Worm (Caenorhabditis elegans) whole organism, young adult: ENCODE results near the gene cyp-42A1.
A peak's percentile ranks its signal among the peaks of the same experiment; 100 is the strongest.

Experiments used
- B0261.1 ChIP-seq: sonication (generic microtip); optimal IDR thresholded peaks from 2 replicates; lab custom pipeline; 2016; ENCODE audit warnings: mild to moderate bottlenecking, missing genetic modification characterization, moderate library complexity, missing compliant biosample characterization
- D2030.7 ChIP-seq: fragments of 200-800 bp; sonication (Bioruptor generic); IDR thresholded peaks from 2 replicates; pipeline ENCODE4 v1.3.6; 2022; ENCODE audit warnings: missing genetic modification reagents, missing genetic modification characterization, missing compliant biosample characterization
- F10E7.11 ChIP-seq: sonication (generic microtip); optimal IDR thresholded peaks from 2 replicates; lab custom pipeline; 2017; ENCODE audit warnings: mild to moderate bottlenecking, missing genetic modification characterization, moderate library complexity, missing compliant biosample characterization
- F37B4.10 ChIP-seq: fragments of 200-800 bp; sonication (Bioruptor generic); IDR thresholded peaks from 2 replicates; pipeline ENCODE4 v1.3.6; 2022; ENCODE audit warnings: missing genetic modification characterization, missing compliant biosample characterization
- F57C9.4 ChIP-seq: sonication (generic microtip); optimal IDR thresholded peaks from 2 replicates; lab custom pipeline; 2017; ENCODE audit warnings: mild to moderate bottlenecking, missing genetic modification characterization, missing compliant biosample characterization
- T26A5.8 ChIP-seq: sonication (generic microtip); optimal IDR thresholded peaks from 2 replicates; lab custom pipeline; 2016; ENCODE audit warnings: missing genetic modification characterization, missing compliant biosample characterization
- Y95B8A.8 ChIP-seq: fragments of 200-800 bp; sonication (Bioruptor generic); IDR thresholded peaks from 2 replicates; pipeline ENCODE4 v1.3.6; 2022; ENCODE audit warnings: missing genetic modification reagents, missing genetic modification characterization, missing compliant biosample characterization
- akir-1 ChIP-seq: fragments of 200-800 bp; sonication (Bioruptor generic); optimal IDR thresholded peaks from 2 replicates; lab custom pipeline; 2018; ENCODE audit warnings: mild to moderate bottlenecking, missing genetic modification characterization, moderate library complexity, missing compliant biosample characterization
- aptf-3 ChIP-seq: fragments of 200-800 bp; sonication (Bioruptor generic); IDR thresholded peaks from 2 replicates; pipeline ENCODE4 v1.3.6; 2022; ENCODE audit warnings: missing genetic modification characterization, missing compliant biosample characterization
- athp-1 ChIP-seq: sonication (generic microtip); optimal IDR thresholded peaks from 2 replicates; lab custom pipeline; 2017; ENCODE audit warnings: mild to moderate bottlenecking, missing genetic modification characterization, missing compliant biosample characterization
- attf-5 ChIP-seq: fragments of 200-800 bp; sonication (Bioruptor generic); optimal IDR thresholded peaks from 2 replicates; lab custom pipeline; 2018; ENCODE audit warnings: mild to moderate bottlenecking, missing genetic modification characterization, missing compliant biosample characterization
- attf-6 ChIP-seq: fragments of 200-800 bp; sonication (Bioruptor generic); IDR thresholded peaks from 2 replicates; pipeline ENCODE4 v1.3.6; 2022; ENCODE audit warnings: missing genetic modification reagents, missing genetic modification characterization, missing compliant biosample characterization
- bed-2 ChIP-seq: fragments of 200-800 bp; sonication (Bioruptor generic); IDR thresholded peaks from 2 replicates; pipeline ENCODE4 v1.3.6; 2022; ENCODE audit warnings: missing genetic modification reagents, missing genetic modification characterization, missing compliant biosample characterization
- cebp-1 ChIP-seq, 2 experiments: fragments of 200-800 bp in 1 of 2; sonication (Bioruptor generic) in 1 of 2; sonication (generic microtip) in 1 of 2; IDR thresholded peaks in 1 of 2; optimal IDR thresholded peaks in 1 of 2; 2 replicates each; pipeline versions ENCODE4 v1.3.6 to Lab custom; 2017 to 2022; ENCODE audit warnings: missing compliant biosample characterization in 2 of 2, missing genetic modification characterization in 2 of 2, mild to moderate bottlenecking in 1 of 2, missing genetic modification reagents in 1 of 2, moderate library complexity in 1 of 2
- ceh-100 ChIP-seq: fragments of 200-800 bp; sonication (Bioruptor generic); IDR thresholded peaks from 2 replicates; pipeline ENCODE4 v1.3.6; 2022; ENCODE audit warnings: missing genetic modification reagents, missing genetic modification characterization, missing compliant biosample characterization
- ceh-58 ChIP-seq: fragments of 200-800 bp; sonication (Bioruptor generic); IDR thresholded peaks from 2 replicates; pipeline ENCODE4 v1.3.6; 2022; ENCODE audit warnings: missing genetic modification characterization, missing compliant biosample characterization
- ceh-91 ChIP-seq: fragments of 200-800 bp; sonication (Bioruptor generic); IDR thresholded peaks from 2 replicates; pipeline ENCODE4 v1.3.6; 2022; ENCODE audit warnings: missing genetic modification reagents, missing genetic modification characterization, missing compliant biosample characterization
- chd-7 ChIP-seq: sonication (generic microtip); optimal IDR thresholded peaks from 2 replicates; lab custom pipeline; 2016; ENCODE audit warnings: mild to moderate bottlenecking, missing genetic modification characterization, moderate library complexity, missing compliant biosample characterization
- egl-18 ChIP-seq: fragments of 200-800 bp; sonication (Bioruptor generic); IDR thresholded peaks from 2 replicates; pipeline ENCODE4 v1.3.6; 2022; ENCODE audit warnings: missing genetic modification reagents, missing genetic modification characterization, missing compliant biosample characterization
- egrh-3 ChIP-seq: fragments of 200-800 bp; sonication (Bioruptor generic); IDR thresholded peaks from 2 replicates; pipeline ENCODE4 v1.3.6; 2022; ENCODE audit warnings: missing genetic modification reagents, missing genetic modification characterization, missing compliant biosample characterization
- gei-17 ChIP-seq: fragments of 200-800 bp; sonication (Bioruptor generic); optimal IDR thresholded peaks from 2 replicates; lab custom pipeline; 2018; ENCODE audit warnings: mild to moderate bottlenecking, missing genetic modification characterization, missing compliant biosample characterization
- hlh-12 ChIP-seq: sonication (generic microtip); optimal IDR thresholded peaks from 2 replicates; lab custom pipeline; 2016; ENCODE audit warnings: missing genetic modification characterization, missing compliant biosample characterization
- hmg-20 ChIP-seq: fragments of 200-800 bp; sonication (Bioruptor generic); IDR thresholded peaks from 2 replicates; pipeline ENCODE4 v1.3.6; 2022; ENCODE audit warnings: missing genetic modification reagents, missing genetic modification characterization, missing compliant biosample characterization
- hrde-1 ChIP-seq: sonication (generic microtip); optimal IDR thresholded peaks from 2 replicates; lab custom pipeline; 2016; ENCODE audit warnings: missing genetic modification characterization, mild to moderate bottlenecking, missing compliant biosample characterization, moderate library complexity, missing genotype, missing genetic modification reagents, borderline replicate concordance
- madf-10 ChIP-seq: sonication (generic microtip); optimal IDR thresholded peaks from 2 replicates; lab custom pipeline; 2016; ENCODE audit warnings: mild to moderate bottlenecking, missing genetic modification characterization, missing compliant biosample characterization
- madf-3 ChIP-seq: fragments of 200-800 bp; sonication (Bioruptor generic); IDR thresholded peaks from 2 replicates; pipeline ENCODE4 v1.3.6; 2022; ENCODE audit warnings: missing genetic modification reagents, missing genetic modification characterization, missing compliant biosample characterization
- mcd-1 ChIP-seq: fragments of 200-800 bp; sonication (Bioruptor generic); IDR thresholded peaks from 2 replicates; pipeline ENCODE4 v1.3.6; 2022; ENCODE audit warnings: missing genetic modification reagents, missing genetic modification characterization, missing compliant biosample characterization
- mel-28 ChIP-seq: sonication (generic microtip); optimal IDR thresholded peaks from 2 replicates; lab custom pipeline; 2016; ENCODE audit warnings: borderline replicate concordance, mild to moderate bottlenecking, missing genetic modification characterization, missing compliant biosample characterization
- nfya-1 ChIP-seq: sonication (generic microtip); optimal IDR thresholded peaks from 2 replicates; lab custom pipeline; 2017; ENCODE audit warnings: antibody characterized with exemption, missing compliant biosample characterization, missing genetic modification characterization, borderline replicate concordance; ENCODE audit not compliant: insufficient read depth
- nfya-2 ChIP-seq: fragments of 200-800 bp; sonication (Bioruptor generic); IDR thresholded peaks from 2 replicates; pipeline ENCODE4 v1.3.6; 2022; ENCODE audit warnings: missing genetic modification reagents, missing genetic modification characterization, missing compliant biosample characterization
- nfyb-1 ChIP-seq: fragments of 200-800 bp; sonication (Bioruptor generic); IDR thresholded peaks from 2 replicates; pipeline ENCODE4 v1.3.6; 2022; ENCODE audit warnings: missing genetic modification reagents, missing genetic modification characterization, missing compliant biosample characterization
- nhr-179 ChIP-seq: sonication (generic microtip); optimal IDR thresholded peaks from 2 replicates; lab custom pipeline; 2016; ENCODE audit warnings: mild to moderate bottlenecking, missing genetic modification characterization, missing compliant biosample characterization
- nhr-90 ChIP-seq: sonication (generic microtip); optimal IDR thresholded peaks from 2 replicates; lab custom pipeline; 2016; ENCODE audit warnings: missing genotype, mild to moderate bottlenecking, missing genetic modification characterization, missing compliant biosample characterization
- pha-4 ChIP-seq: fragments of 150-350 bp; sonication (generic microtip); optimal IDR thresholded peaks from 2 replicates; lab custom pipeline; 2014; ENCODE audit warnings: missing biosample characterization, missing genetic modification reagents, missing genetic modification characterization
- rpc-1 ChIP-seq, 2 experiments: fragments of 150-350 bp in 1 of 2; sonication (generic microtip) in 1 of 2; optimal IDR thresholded peaks; 2 replicates each; lab custom pipeline; 2014 to 2018; ENCODE audit warnings: missing biosample characterization in 1 of 2, missing genetic modification characterization in 1 of 2, missing genetic modification reagents in 1 of 2, missing genotype in 1 of 2
- snpc-1.1 ChIP-seq: sonication (generic microtip); optimal IDR thresholded peaks from 2 replicates; lab custom pipeline; 2017; ENCODE audit warnings: missing genetic modification characterization, mild to moderate bottlenecking, missing compliant biosample characterization, antibody characterized with exemption, moderate library complexity, missing genotype, missing genetic modification reagents; ENCODE audit not compliant: insufficient read depth
- sptf-2 ChIP-seq: fragments of 200-800 bp; sonication (Bioruptor generic); optimal IDR thresholded peaks from 2 replicates; lab custom pipeline; 2018; ENCODE audit warnings: mild to moderate bottlenecking, missing genetic modification characterization, missing compliant biosample characterization
- tbp1 ChIP-seq: fragments of 200-800 bp; sonication (Bioruptor generic); optimal IDR thresholded peaks from 2 replicates; lab custom pipeline; 2018; ENCODE audit warnings: mild to moderate bottlenecking, missing genetic modification characterization, missing compliant biosample characterization
- unc-62 ChIP-seq: fragments of 150-350 bp; optimal IDR thresholded peaks from 2 replicates; lab custom pipeline; 2014; ENCODE audit warnings: missing biosample characterization, missing genetic modification reagents, missing genetic modification characterization
- ztf-25 ChIP-seq: fragments of 200-800 bp; sonication (Bioruptor generic); IDR thresholded peaks from 2 replicates; pipeline ENCODE4 v1.3.6; 2022; ENCODE audit warnings: missing genetic modification reagents, missing genetic modification characterization, missing compliant biosample characterization
- ztf-28 ChIP-seq: fragments of 200-800 bp; sonication (Bioruptor generic); IDR thresholded peaks from 2 replicates; pipeline ENCODE4 v1.3.6; 2022; ENCODE audit warnings: missing genetic modification reagents, missing genetic modification characterization, missing compliant biosample characterization
- ztf-6 ChIP-seq: fragments of 200-800 bp; sonication (Bioruptor generic); IDR thresholded peaks from 2 replicates; pipeline ENCODE4 v1.3.6; 2022; ENCODE audit warnings: missing genetic modification reagents, missing genetic modification characterization, missing compliant biosample characterization

cyp-42A1 gene

ce11 chrV:18912555-18912954 is 719 bp downstream of the cyp-42A1 start:
- peak; percentile 22; the same call in 1 of the 2 replicates for TF ChIP-seq egrh-3 (GFP tag; lab: Robert Waterston, UW)
- peak; percentile 20 for TF ChIP-seq rpc-1 (optimal IDR thresholded peaks at IDR 0.05; lab: Kevin White, UChicago)
- TF ChIP-seq rpc-1 (tag; optimal IDR thresholded peaks at IDR 0.05; lab: Kevin White, UChicago): peak; percentile 54
- peak; percentile 22 for TF ChIP-seq B0261.1 (tag; lab: Kevin White, UChicago)
- TF ChIP-seq ztf-28: no peak
- TF ChIP-seq nhr-90 (tag; lab: Kevin White, UChicago): no peak
- TF ChIP-seq madf-10 (tag; lab: Kevin White, UChicago): no peak
- no peak for TF ChIP-seq ceh-58 (GFP tag; lab: Robert Waterston, UW)
- TF ChIP-seq mel-28 (tag; lab: Kevin White, UChicago): no peak
- TF ChIP-seq snpc-1.1: no peak
- no peak for TF ChIP-seq sptf-2 (GFP tag; lab: Kevin White, UChicago)
- peak; percentile 73 for TF ChIP-seq tbp1 (GFP tag; lab: Kevin White, UChicago)
- TF ChIP-seq Y95B8A.8: no peak
- TF ChIP-seq ceh-100 (GFP tag; lab: Robert Waterston, UW): no peak
- TF ChIP-seq aptf-3 (GFP tag; lab: Robert Waterston, UW): no peak
- TF ChIP-seq F37B4.10 (GFP tag; lab: Robert Waterston, UW): no peak
- no peak for TF ChIP-seq F57C9.4 (tag; lab: Kevin White, UChicago)

DNA sequence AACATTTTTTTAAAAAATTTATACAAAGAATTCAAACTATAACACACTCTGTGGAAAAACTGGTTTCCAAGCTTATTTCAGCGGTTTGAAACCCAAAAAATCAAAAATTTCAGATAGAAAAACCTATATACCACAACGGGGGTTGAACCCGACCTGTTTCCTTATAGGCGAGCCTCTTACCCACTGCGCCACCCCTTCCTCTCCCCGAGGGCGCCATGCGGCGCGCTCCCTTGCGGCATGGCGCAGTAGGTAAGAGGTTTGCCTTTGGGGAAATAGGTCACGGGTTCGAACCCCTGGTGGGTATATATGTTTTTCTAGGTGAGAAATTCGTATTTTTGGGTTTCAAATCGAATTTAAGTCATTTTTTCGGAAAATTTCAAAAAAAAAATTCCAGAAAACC is 1.3 kb downstream of the cyp-42A1 start:
- TF ChIP-seq ceh-91 (no peak), ztf-25 (GFP tag; lab: Robert Waterston, UW) (no peak), ceh-58 (GFP tag; lab: Robert Waterston, UW) (no peak), chd-7 (tag; lab: Kevin White, UChicago) (no peak), hlh-12 (tag; lab: Kevin White, UChicago) (no peak), madf-3 (no peak), D2030.7 (no peak), unc-62 (GFP tag; lab: Kevin White, UChicago) (no peak), attf-6 (GFP tag; lab: Robert Waterston, UW) (no peak), gei-17 (GFP tag; lab: Kevin White, UChicago) (no peak), nfya-2 (GFP tag; lab: Robert Waterston, UW) (no peak), bed-2 (no peak), ztf-6 (no peak)

DNA sequence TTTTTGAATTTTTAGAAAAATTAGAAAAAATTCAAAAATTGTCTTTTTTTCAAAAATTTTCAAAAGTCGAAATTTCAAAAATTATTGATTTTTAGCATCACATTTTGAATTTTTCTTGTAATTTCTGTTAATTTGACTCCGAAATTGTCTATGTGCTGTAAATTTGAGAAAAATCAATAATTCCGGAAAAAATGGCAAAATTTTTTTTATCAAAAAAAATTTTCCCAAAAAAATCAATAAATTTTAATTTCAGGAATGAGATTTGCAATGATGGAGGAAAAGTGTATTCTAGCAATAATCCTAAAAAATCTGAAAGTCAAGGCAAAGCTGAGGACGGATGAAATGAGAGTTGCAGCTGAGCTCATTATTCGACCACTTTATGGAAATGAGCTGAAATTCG is 5.6 kb downstream of the cyp-42A1 start:
- TF ChIP-seq nfyb-1 (GFP tag; lab: Robert Waterston, UW) (no peak), athp-1 (tag; lab: Kevin White, UChicago) (no peak), egl-18 (GFP tag; lab: Robert Waterston, UW) (no peak), attf-6 (GFP tag; lab: Robert Waterston, UW) (no peak), akir-1 (GFP tag; lab: Kevin White, UChicago) (no peak)

ce11 chrV:18930748-18931147 is 18.9 kb downstream of the cyp-42A1 start:
- TF ChIP-seq nhr-179 (tag; lab: Kevin White, UChicago): no peak
- TF ChIP-seq tbp1 (GFP tag; lab: Kevin White, UChicago): no peak
- no peak for TF ChIP-seq hrde-1
- no peak for TF ChIP-seq F10E7.11 (tag; lab: Kevin White, UChicago)
- TF ChIP-seq nfya-1 (tag; lab: Kevin White, UChicago): no peak
- no peak for TF ChIP-seq cebp-1 (GFP tag; IDR thresholded peaks at IDR 0.05; lab: Robert Waterston, UW)
- TF ChIP-seq cebp-1 (tag; optimal IDR thresholded peaks at IDR 0.05; lab: Kevin White, UChicago): no peak
- no peak for TF ChIP-seq nfya-2 (GFP tag; lab: Robert Waterston, UW)
- no peak for TF ChIP-seq T26A5.8 (tag; lab: Kevin White, UChicago)
- no peak for TF ChIP-seq hmg-20 (GFP tag; lab: Robert Waterston, UW)
- no peak for TF ChIP-seq attf-5 (GFP tag; lab: Kevin White, UChicago)
- no peak for TF ChIP-seq pha-4 (tag; lab: Kevin White, UChicago)
- no peak for TF ChIP-seq mcd-1 (GFP tag; lab: Robert Waterston, UW)
